Fruit fly (Drosophila melanogaster) whole organism, adult: ENCODE measurements around the gene Doc3.

ENCODE experiments used
- CG5204 ChIP-seq: fragments of 200-800 bp; sonication (Bioruptor generic); optimal IDR thresholded peaks from 2 replicates; lab custom pipeline; 2016; ENCODE audit warnings: missing biosample characterization, missing genetic modification characterization
- Clk ChIP-seq: fragments of 200-800 bp; sonication (Bioruptor generic); optimal IDR thresholded peaks from 2 replicates; lab custom pipeline; 2017; ENCODE audit warnings: missing biosample characterization, missing genetic modification characterization
- Crg-1 ChIP-seq: fragments of 200-800 bp; sonication (Bioruptor generic); optimal IDR thresholded peaks from 2 replicates; lab custom pipeline; 2016; ENCODE audit warnings: missing biosample characterization, missing genetic modification characterization
- cic ChIP-seq: fragments of 200-800 bp; sonication (Bioruptor generic); optimal IDR thresholded peaks from 2 replicates; lab custom pipeline; 2017; ENCODE audit warnings: missing biosample characterization, mild to moderate bottlenecking, missing genetic modification characterization, moderate library complexity
- pad ChIP-seq: fragments of 200-800 bp; sonication (Bioruptor generic); optimal IDR thresholded peaks from 3 replicates; lab custom pipeline; 2017; ENCODE audit warnings: missing biosample characterization, missing genetic modification characterization, mild to moderate bottlenecking, moderate library complexity, missing genetic modification reagents
- tj ChIP-seq: fragments of 200-800 bp; sonication (Bioruptor generic); optimal IDR thresholded peaks from 3 replicates; lab custom pipeline; 2017; ENCODE audit warnings: missing biosample characterization, mild to moderate bottlenecking, missing genetic modification characterization, moderate library complexity

DNA sequence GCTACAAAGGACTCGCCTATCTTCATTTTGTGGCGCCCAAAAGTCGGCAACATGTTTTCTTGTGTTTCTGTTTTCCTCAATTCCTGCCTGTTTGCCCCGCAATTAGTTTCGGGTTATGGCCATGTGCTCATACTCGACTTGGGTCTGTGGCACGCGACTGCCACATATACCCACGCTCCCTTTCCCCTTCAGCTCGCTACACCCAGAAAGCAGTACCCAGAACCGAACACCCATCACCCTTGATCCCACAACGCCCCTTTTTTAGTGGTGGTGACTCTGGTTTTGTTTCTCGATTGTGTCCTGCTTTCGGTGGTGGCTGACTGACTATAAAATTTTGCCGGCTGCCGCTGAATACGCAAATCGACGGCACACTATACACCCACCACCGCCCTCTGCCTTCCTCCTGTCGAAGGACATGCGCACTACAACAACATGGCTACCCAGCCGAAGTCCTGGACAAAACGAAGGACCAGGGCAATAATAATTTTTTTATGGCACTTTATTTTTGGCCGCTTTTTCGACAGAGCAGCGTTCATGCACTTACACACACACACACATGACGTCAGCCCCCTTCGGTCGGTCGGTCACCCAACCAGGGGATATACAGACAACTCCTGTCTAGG is 45.6 kb downstream of the Doc3 start:
- no peak for TF ChIP-seq CG5204 (GFP tag; lab: Kevin White, UChicago)
- TF ChIP-seq tj (GFP tag; lab: Kevin White, UChicago) = no peak
- TF ChIP-seq Crg-1 = no peak
- no peak for TF ChIP-seq pad (GFP tag; lab: Kevin White, UChicago)
- no peak for TF ChIP-seq Clk (GFP tag; lab: Kevin White, UChicago)
- no peak for TF ChIP-seq cic
